Worm (Caenorhabditis elegans) whole organism, early embryonic: ENCODE results near the gene vps-33.2.

ENCODE experiments used
- F13C5.2 ChIP-seq: sonication (generic microtip); optimal IDR thresholded peaks from 2 replicates; lab custom pipeline; 2017; ENCODE audit warnings: mild to moderate bottlenecking, missing genetic modification characterization, inconsistent platforms, missing compliant biosample characterization
- ceh-36 ChIP-seq: sonication (generic microtip); optimal IDR thresholded peaks from 2 replicates; lab custom pipeline; 2016; ENCODE audit warnings: missing genetic modification characterization, inconsistent platforms, missing compliant biosample characterization
- hnd-1 ChIP-seq: sonication (generic microtip); optimal IDR thresholded peaks from 2 replicates; lab custom pipeline; 2016; ENCODE audit warnings: missing genetic modification characterization, missing compliant biosample characterization

- TF ChIP-seq F13C5.2 (tag; lab: Kevin White, UChicago) (no peak), hnd-1 (tag; lab: Kevin White, UChicago) (no peak), ceh-36 (tag; lab: Kevin White, UChicago) (no peak)
These were observed 3.0 kb upstream of the vps-33.2 start, which contains the start of gene dnj-8 for ce11 chrII:6598050-6598449.
